Fruit fly (Drosophila melanogaster): Measurements from ENCODE around the gene CG43061.

DNA sequence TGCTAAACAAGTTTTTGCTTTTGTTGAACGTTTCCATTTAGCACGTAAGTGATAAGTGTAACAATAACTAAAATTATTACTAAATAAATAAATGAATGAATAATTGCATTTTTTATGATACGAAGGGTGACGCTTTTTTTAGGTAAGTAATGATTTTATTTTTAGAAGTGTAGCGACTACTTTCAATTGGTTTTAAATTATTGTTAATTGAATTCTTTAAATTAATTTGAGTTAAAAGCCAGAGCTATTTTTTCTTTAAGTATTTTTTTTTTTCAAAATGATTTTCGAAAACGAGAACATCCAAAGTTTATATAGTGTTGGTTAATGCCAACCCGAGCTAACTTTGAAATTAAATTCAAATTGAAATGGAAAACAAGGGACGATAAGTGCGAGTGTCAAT lies 37.5 kb downstream of the CG43061 start, which contains the start of gene CG7910:
- TF ChIP-seq psq (optimal IDR thresholded peaks at IDR 0.05) (no peak), usp (GFP tag; optimal IDR thresholded peaks at IDR 0.05) (no peak)

All from whole organism.